Fruit fly (Drosophila melanogaster): ENCODE results near the gene NdufA3.

The NdufA3 gene

DNA sequence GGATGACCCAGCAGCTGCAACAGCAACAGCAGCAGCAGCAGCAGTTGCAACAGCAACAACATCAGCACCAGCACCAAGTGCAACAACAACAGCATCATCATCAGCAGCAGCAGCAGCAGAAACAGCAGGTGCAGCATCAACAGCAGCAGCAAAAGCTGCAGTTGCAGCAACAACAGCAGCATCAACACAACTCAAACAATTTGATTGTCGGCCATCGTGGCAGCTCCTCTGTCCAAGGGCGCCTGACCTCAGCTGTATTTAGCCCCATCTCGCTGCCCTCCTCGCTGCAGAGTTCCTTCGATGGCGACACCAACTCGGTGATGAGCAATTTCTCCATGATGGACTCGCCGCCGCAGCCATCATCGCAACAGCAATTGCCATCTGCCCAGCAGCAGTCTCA, 8.4 kb upstream of the NdufA3 start:
- TF ChIP-seq CG8119 (GFP tag; IDR thresholded peaks at IDR 0.05): no peak
- TF ChIP-seq CG11294 (GFP tag; IDR thresholded peaks at IDR 0.05): no peak
- TF ChIP-seq spab (GFP tag; optimal IDR thresholded peaks at IDR 0.05): no peak
- TF ChIP-seq Hr38 (GFP tag; optimal IDR thresholded peaks at IDR 0.05): no peak
- no peak for TF ChIP-seq CG1621 (tag; optimal IDR thresholded peaks at IDR 0.05)
- TF ChIP-seq Met (GFP tag; optimal IDR thresholded peaks at IDR 0.05): no peak

DNA sequence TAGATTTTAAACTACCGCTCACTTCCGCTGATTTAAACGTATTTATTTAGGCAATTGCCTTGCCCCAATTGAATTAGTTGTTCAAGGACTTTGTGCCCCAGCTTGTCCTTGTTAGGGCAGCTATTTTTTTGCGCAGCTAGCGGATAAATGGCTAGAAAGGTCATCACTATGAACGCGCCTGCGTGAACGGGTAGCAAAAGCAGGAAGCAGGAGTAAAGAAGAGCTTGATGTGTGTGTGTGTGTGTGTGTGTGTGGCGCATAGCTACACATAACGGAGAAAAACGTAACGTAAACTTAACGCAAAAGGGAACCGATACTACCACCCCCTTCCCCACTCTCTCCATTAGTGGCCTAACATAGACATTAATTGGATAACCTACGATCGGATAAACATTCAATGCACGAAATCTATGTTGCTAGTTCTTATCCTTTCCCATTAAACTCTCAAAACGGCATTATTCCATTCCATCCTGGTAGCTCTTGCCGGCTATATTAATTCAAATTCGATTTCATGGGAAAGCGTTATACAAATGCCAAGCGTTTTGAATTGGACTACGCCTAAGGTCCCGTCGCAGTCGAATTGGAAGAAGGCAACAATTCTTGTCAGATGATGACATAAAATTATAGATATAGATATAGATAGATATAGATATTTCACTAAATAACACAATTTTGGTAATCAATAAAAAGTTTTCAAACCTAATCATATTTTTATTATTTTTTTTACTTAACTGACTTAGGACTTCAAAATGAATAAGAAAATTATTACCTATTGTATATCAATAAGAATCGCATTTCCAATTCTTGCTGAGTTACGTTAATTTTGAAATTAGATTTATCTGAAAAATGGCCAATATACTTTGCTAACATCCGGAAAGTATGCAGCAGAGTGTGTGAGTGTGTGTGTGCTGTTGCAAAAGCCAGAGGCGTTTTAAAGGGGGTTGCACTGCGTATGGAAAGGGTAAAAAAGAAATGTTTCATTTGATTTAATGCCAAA, 5.0 kb upstream of the NdufA3 start:
- TF ChIP-seq cyc (GFP tag; optimal IDR thresholded peaks at IDR 0.05) (no peak), Eip93F (GFP tag; optimal IDR thresholded peaks at IDR 0.05) (no peak), eg (GFP tag; IDR thresholded peaks at IDR 0.05) (peak; percentile 8; the same call in 1 of the 3 replicates), CG9139 (GFP tag; optimal IDR thresholded peaks at IDR 0.05) (no peak), dsx (GFP tag; optimal IDR thresholded peaks at IDR 0.05; ENCODE audit: poor library complexity, severe bottlenecking) (no peak)

dm6 chrX:9163645-9164509, 4.0 kb upstream of the NdufA3 start:
- peak; percentile 41 for TF ChIP-seq CG9139 (GFP tag; optimal IDR thresholded peaks at IDR 0.05)
- TF ChIP-seq Lpt (GFP tag; optimal IDR thresholded peaks at IDR 0.05): no peak
- peak; percentile 69 for TF ChIP-seq eg (GFP tag; IDR thresholded peaks at IDR 0.05)
- peak; percentile 68 for TF ChIP-seq CG6163 (GFP tag; IDR thresholded peaks at IDR 0.05)
- TF ChIP-seq Hr4 (GFP tag; optimal IDR thresholded peaks at IDR 0.05): no peak
- TF ChIP-seq dsx (GFP tag; optimal IDR thresholded peaks at IDR 0.05; ENCODE audit: poor library complexity, severe bottlenecking): peak; percentile 16
- TF ChIP-seq CG6276 (GFP tag; optimal IDR thresholded peaks at IDR 0.05): peak; percentile 64
- peak; percentile 20 for TF ChIP-seq CG6854 (GFP tag; optimal IDR thresholded peaks at IDR 0.05)
- no peak for TF ChIP-seq achi (GFP tag; optimal IDR thresholded peaks at IDR 0.05)
- peak in 1 of 2 experiments; percentile 38 for TF ChIP-seq salr (GFP tag; optimal IDR thresholded peaks at IDR 0.05)
- TF ChIP-seq pdm3 (GFP tag; optimal IDR thresholded peaks at IDR 0.05): no peak
- no peak for TF ChIP-seq CG8632 (GFP tag; optimal IDR thresholded peaks at IDR 0.05)
- no peak for TF ChIP-seq CG3032 (tag; optimal IDR thresholded peaks at IDR 0.05)
- peak; percentile 21 for TF ChIP-seq Ets96B (tag; optimal IDR thresholded peaks at IDR 0.05)
- TF ChIP-seq acj6 (GFP tag; optimal IDR thresholded peaks at IDR 0.05): no peak
- peak; percentile 19 for TF ChIP-seq CG6808 (GFP tag; optimal IDR thresholded peaks at IDR 0.05)
- no peak for TF ChIP-seq Eip75B (GFP tag; optimal IDR thresholded peaks at IDR 0.05)
- TF ChIP-seq ss (GFP tag; optimal IDR thresholded peaks at IDR 0.05): peak; percentile 45 to 56
- TF ChIP-seq CG15336 (GFP tag; IDR thresholded peaks at IDR 0.05): peak; percentile 32; the same call in 1 of the 2 replicates
- TF ChIP-seq Eip78C (GFP tag): peak; percentile 74
- TF ChIP-seq CG16779 (tag; optimal IDR thresholded peaks at IDR 0.05): peak; percentile 37
- TF ChIP-seq fd85E (GFP tag; optimal IDR thresholded peaks at IDR 0.05): no peak
- TF ChIP-seq net (GFP tag; optimal IDR thresholded peaks at IDR 0.05): peak; percentile 35
- TF ChIP-seq fd59A (GFP tag; optimal IDR thresholded peaks at IDR 0.05): peak; percentile 10
- peak; percentile 29 for TF ChIP-seq Blimp-1 (GFP tag; optimal IDR thresholded peaks at IDR 0.05)
